Fruit fly (Drosophila melanogaster): ENCODE measurements around the gene Octalpha2R.

Gene Octalpha2R

dm6 chr3R:18758548-18759257, 90.3 kb downstream of the Octalpha2R start, which contains the start of gene Epg5:
Gene Epg5, minus strand, starts transcription at chr3R:18758873.
- peak; percentile 61 for TF ChIP-seq CG17801 (GFP tag; optimal IDR thresholded peaks at IDR 0.05; ENCODE audit: partially characterized antibody)

- TF ChIP-seq CG17801 (GFP tag; optimal IDR thresholded peaks at IDR 0.05; ENCODE audit: partially characterized antibody), result no peak
Measured at dm6 chr3R:18749786-18750185, 99.2 kb downstream of the Octalpha2R start.
